Worm (Caenorhabditis elegans): Measurements from ENCODE around the gene ugt-51.

The ugt-51 gene

ce11 chrV:5177209-5177608 is at the start of gene ugt-51:
Gene ugt-51, minus strand, starts transcription at chrV:5177309.
- no peak for TF ChIP-seq mdl-1 (tag; optimal IDR thresholded peaks at IDR 0.05)
- no peak for TF ChIP-seq gmeb-1 (tag; optimal IDR thresholded peaks at IDR 0.05)
- TF ChIP-seq alr-1 (tag; optimal IDR thresholded peaks at IDR 0.05): no peak
- no peak for TF ChIP-seq ztf-4 (tag; optimal IDR thresholded peaks at IDR 0.05)
- TF ChIP-seq nhr-237 (tag; optimal IDR thresholded peaks at IDR 0.05): no peak
- no peak for TF ChIP-seq unc-62 (GFP tag; optimal IDR thresholded peaks at IDR 0.05)
- TF ChIP-seq elt-3 (tag; optimal IDR thresholded peaks at IDR 0.05): no peak
- no peak for TF ChIP-seq sma-9 (GFP tag; optimal IDR thresholded peaks at IDR 0.05)
- no peak for TF ChIP-seq sma-9 (tag; optimal IDR thresholded peaks at IDR 0.05)
- TF ChIP-seq lin-13 (GFP tag; optimal IDR thresholded peaks at IDR 0.05): no peak
- TF ChIP-seq ZK546.5 (tag; optimal IDR thresholded peaks at IDR 0.05): no peak

ce11 chrV:5225660-5226059 is 48.6 kb upstream of the ugt-51 start:
- no peak for TF ChIP-seq ceh-16 (tag; optimal IDR thresholded peaks at IDR 0.05)
- no peak for TF ChIP-seq lin-39 (tag; optimal IDR thresholded peaks at IDR 0.05)
- TF ChIP-seq nhr-25 (tag; optimal IDR thresholded peaks at IDR 0.05): no peak
- no peak for TF ChIP-seq nhr-23 (tag; optimal IDR thresholded peaks at IDR 0.05)
- TF ChIP-seq sma-3 (GFP tag; optimal IDR thresholded peaks at IDR 0.05): no peak
- no peak for TF ChIP-seq sem-4 (tag; optimal IDR thresholded peaks at IDR 0.05)
- TF ChIP-seq F13H6.1 (tag; optimal IDR thresholded peaks at IDR 0.05): no peak
- no peak for TF ChIP-seq nhr-21 (tag; optimal IDR thresholded peaks at IDR 0.05)
- no peak for TF ChIP-seq nhr-11 (tag; optimal IDR thresholded peaks at IDR 0.05)
- no peak for TF ChIP-seq C34F6.9 (tag; optimal IDR thresholded peaks at IDR 0.05)
- TF ChIP-seq alr-1 (tag; optimal IDR thresholded peaks at IDR 0.05): no peak
- TF ChIP-seq ceh-82 (tag; optimal IDR thresholded peaks at IDR 0.05): no peak
- no peak for TF ChIP-seq sma-9 (GFP tag; optimal IDR thresholded peaks at IDR 0.05)
- TF ChIP-seq sma-9 (tag; optimal IDR thresholded peaks at IDR 0.05): no peak
- TF ChIP-seq lin-11 (tag; optimal IDR thresholded peaks at IDR 0.05): no peak

- peak; percentile 56 for TF ChIP-seq fos-1 (tag; optimal IDR thresholded peaks at IDR 0.05)
- TF ChIP-seq nhr-237 (tag; optimal IDR thresholded peaks at IDR 0.05): no peak
Measured at ce11 chrV:5223044-5223443, 45.9 kb upstream of the ugt-51 start, which contains the start of gene Y49G5B.1. Gene Y49G5B.1, plus strand, starts transcription at chrV:5223367.

- TF ChIP-seq alr-1 (tag; optimal IDR thresholded peaks at IDR 0.05) (no peak), nhr-21 (tag; optimal IDR thresholded peaks at IDR 0.05) (no peak), ceh-82 (tag; optimal IDR thresholded peaks at IDR 0.05) (no peak), Y55F3AM.14 (GFP tag; optimal IDR thresholded peaks at IDR 0.05) (no peak), sma-3 (GFP tag; optimal IDR thresholded peaks at IDR 0.05) (no peak), F13H6.1 (tag; optimal IDR thresholded peaks at IDR 0.05) (no peak), nhr-11 (tag; optimal IDR thresholded peaks at IDR 0.05) (no peak), peb-1 (tag; optimal IDR thresholded peaks at IDR 0.05) (no peak)
Measured at ce11 chrV:5213674-5214073, 36.6 kb upstream of the ugt-51 start.

- no peak for TF ChIP-seq nhr-23 (tag; optimal IDR thresholded peaks at IDR 0.05)
- TF ChIP-seq skn-1 (tag; optimal IDR thresholded peaks at IDR 0.05): no peak
- no peak for TF ChIP-seq Y55F3AM.14 (GFP tag; optimal IDR thresholded peaks at IDR 0.05)
- TF ChIP-seq nhr-12 (tag; optimal IDR thresholded peaks at IDR 0.05): no peak
- TF ChIP-seq gmeb-1 (tag; optimal IDR thresholded peaks at IDR 0.05): peak; percentile 99
- no peak for TF ChIP-seq mdl-1 (tag; optimal IDR thresholded peaks at IDR 0.05)
- TF ChIP-seq ztf-4 (tag; optimal IDR thresholded peaks at IDR 0.05): no peak
- no peak for TF ChIP-seq ceh-16 (tag; optimal IDR thresholded peaks at IDR 0.05)
- TF ChIP-seq ama-1 (optimal IDR thresholded peaks at IDR 0.05): no peak
- TF ChIP-seq unc-62 (GFP tag; optimal IDR thresholded peaks at IDR 0.05): no peak
- TF ChIP-seq snpc-4 (tag; optimal IDR thresholded peaks at IDR 0.05): no peak
- TF ChIP-seq sma-3 (GFP tag; optimal IDR thresholded peaks at IDR 0.05): peak; percentile 54
- peak; percentile 13 for TF ChIP-seq egl-27 (tag; optimal IDR thresholded peaks at IDR 0.05)
- TF ChIP-seq F13H6.1 (tag; optimal IDR thresholded peaks at IDR 0.05): peak; percentile 53
- no peak for TF ChIP-seq nhr-11 (tag; optimal IDR thresholded peaks at IDR 0.05)
- peak; percentile 55 for TF ChIP-seq crh-2 (tag; optimal IDR thresholded peaks at IDR 0.05)
- no peak for TF ChIP-seq zag-1 (tag; optimal IDR thresholded peaks at IDR 0.05)
- peak; percentile 6 for TF ChIP-seq lin-13 (GFP tag; optimal IDR thresholded peaks at IDR 0.05)
- TF ChIP-seq ZK546.5 (tag; optimal IDR thresholded peaks at IDR 0.05): no peak
- no peak for TF ChIP-seq ceh-82 (tag; optimal IDR thresholded peaks at IDR 0.05)
- no peak for TF ChIP-seq sem-4 (tag; optimal IDR thresholded peaks at IDR 0.05)
- no peak for TF ChIP-seq R02D3.7 (tag; optimal IDR thresholded peaks at IDR 0.05)
- TF ChIP-seq unc-55 (GFP tag; optimal IDR thresholded peaks at IDR 0.05): peak; percentile 89
- no peak for TF ChIP-seq ztf-1 (GFP tag; conservative IDR thresholded peaks at IDR 0.05)
- no peak for TF ChIP-seq nhr-10 (tag; optimal IDR thresholded peaks at IDR 0.05)
- peak; percentile 79 for TF ChIP-seq C34F6.9 (tag; optimal IDR thresholded peaks at IDR 0.05)
- TF ChIP-seq blmp-1 (tag; optimal IDR thresholded peaks at IDR 0.05; ENCODE audit: insufficient read depth): no peak
- TF ChIP-seq elt-1 (tag; optimal IDR thresholded peaks at IDR 0.05): no peak
- peak; percentile 33 to 82 for TF ChIP-seq lsy-2 (tag; optimal IDR thresholded peaks at IDR 0.05)
- TF ChIP-seq ztf-11 (tag; optimal IDR thresholded peaks at IDR 0.05): no peak
- no peak for TF ChIP-seq peb-1 (tag; optimal IDR thresholded peaks at IDR 0.05)
- no peak for TF ChIP-seq dmd-4 (tag; optimal IDR thresholded peaks at IDR 0.05)
- TF ChIP-seq lin-11 (tag; optimal IDR thresholded peaks at IDR 0.05): no peak
- TF ChIP-seq nhr-21 (tag; optimal IDR thresholded peaks at IDR 0.05): no peak
- TF ChIP-seq lin-39 (tag; optimal IDR thresholded peaks at IDR 0.05): no peak
- no peak for TF ChIP-seq nhr-77 (tag; optimal IDR thresholded peaks at IDR 0.05)
Measured at ce11 chrV:5204127-5204526, 27.0 kb upstream of the ugt-51 start, which contains the start of gene ttc-37. Gene ttc-37, plus strand, starts transcription at chrV:5204475.

All from whole organism, L2 larva.